Fruit fly (Drosophila melanogaster) whole organism, embryonic: ENCODE data around the gene Suv3.

Experiments used
- Abd-B ChIP-seq: fragments of 200-800 bp; sonication (Bioruptor generic); optimal IDR thresholded peaks from 2 replicates; lab custom pipeline; 2018; ENCODE audit warnings: missing biosample characterization, mild to moderate bottlenecking, missing genetic modification characterization, moderate library complexity
- BEAF-32 ChIP-seq: fragments of 200-800 bp; sonication (Bioruptor generic); optimal IDR thresholded peaks from 3 replicates; lab custom pipeline; 2017; ENCODE audit warnings: missing biosample characterization, missing genetic modification characterization, mild to moderate bottlenecking, moderate library complexity, missing genetic modification reagents
- CG10979 ChIP-seq: fragments of 200-800 bp; sonication (Bioruptor generic); optimal IDR thresholded peaks from 2 replicates; lab custom pipeline; 2018; ENCODE audit warnings: missing biosample characterization, mild to moderate bottlenecking, missing genetic modification characterization, moderate library complexity
- CG12236 ChIP-seq: fragments of 200-800 bp; sonication (Bioruptor generic); optimal IDR thresholded peaks from 2 replicates; lab custom pipeline; 2016; ENCODE audit warnings: missing biosample characterization, missing genetic modification characterization
- CG1233 ChIP-seq: fragments of 200-800 bp; sonication (Bioruptor generic); optimal IDR thresholded peaks from 4 replicates; lab custom pipeline; 2018; ENCODE audit warnings: missing biosample characterization, mild to moderate bottlenecking, missing genetic modification characterization
- CG14014 ChIP-seq: fragments of 200-800 bp; sonication (Bioruptor generic); IDR thresholded peaks from 2 replicates; pipeline ENCODE4 v1.3.6; 2022; ENCODE audit warnings: missing biosample characterization, missing genetic modification characterization
- CG14441 ChIP-seq: fragments of 200-800 bp; sonication (Bioruptor generic); IDR thresholded peaks from 2 replicates; pipeline ENCODE4 v1.3.6; 2022; ENCODE audit warnings: missing biosample characterization, missing genetic modification characterization
- CG14667 ChIP-seq: fragments of 200-800 bp; sonication (Bioruptor generic); IDR thresholded peaks from 2 replicates; pipeline ENCODE4 v1.3.6; 2022; ENCODE audit warnings: missing biosample characterization, missing genetic modification characterization
- CG1792 ChIP-seq: fragments of 200-800 bp; sonication (Bioruptor generic); optimal IDR thresholded peaks from 2 replicates; lab custom pipeline; 2016; ENCODE audit warnings: missing biosample characterization, missing genetic modification characterization
- CG1832 ChIP-seq: fragments of 200-800 bp; sonication (Bioruptor generic); optimal IDR thresholded peaks from 2 replicates; lab custom pipeline; 2017; ENCODE audit warnings: missing biosample characterization, mild to moderate bottlenecking, missing genetic modification characterization, inconsistent platforms
- CG3281 ChIP-seq: fragments of 200-800 bp; sonication (Bioruptor generic); optimal IDR thresholded peaks from 3 replicates; lab custom pipeline; 2017; ENCODE audit warnings: missing biosample characterization, mild to moderate bottlenecking, missing genetic modification characterization
- CG43689 ChIP-seq: fragments of 200-800 bp; sonication (Bioruptor generic); IDR thresholded peaks from 2 replicates; pipeline ENCODE4 v1.3.6; 2022; ENCODE audit warnings: missing biosample characterization, missing genetic modification characterization
- CG4617 ChIP-seq: fragments of 200-800 bp; sonication (Bioruptor generic); optimal IDR thresholded peaks from 3 replicates; lab custom pipeline; 2016; ENCODE audit warnings: missing biosample characterization, missing genetic modification characterization, borderline replicate concordance
- CG6854 ChIP-seq: fragments of 200-800 bp; sonication (Bioruptor generic); optimal IDR thresholded peaks from 3 replicates; lab custom pipeline; 2017; ENCODE audit warnings: missing biosample characterization, mild to moderate bottlenecking, missing genetic modification characterization
- CG9817 ChIP-seq: fragments of 200-800 bp; sonication (Bioruptor generic); optimal IDR thresholded peaks from 2 replicates; lab custom pipeline; 2018; ENCODE audit warnings: missing biosample characterization, mild to moderate bottlenecking, missing genetic modification characterization, moderate library complexity
- D ChIP-seq, 2 experiments: fragments of 200-800 bp in 1 of 2; fragments of >200 bp in 1 of 2; sonication (Bioruptor generic) in 1 of 2; optimal IDR thresholded peaks; 2 replicates in 1 of 2; 3 replicates in 1 of 2; lab custom pipeline; 2017; ENCODE audit warnings: mild to moderate bottlenecking in 1 of 2, missing biosample characterization in 1 of 2, missing genetic modification characterization in 1 of 2, missing genetic modification reagents in 1 of 2
- Fer1 ChIP-seq: fragments of 200-800 bp; sonication (Bioruptor generic); optimal IDR thresholded peaks from 2 replicates; lab custom pipeline; 2017; ENCODE audit warnings: missing biosample characterization, mild to moderate bottlenecking, missing genetic modification characterization
- Gsc ChIP-seq: fragments of 200-800 bp; sonication (Bioruptor generic); IDR thresholded peaks from 2 replicates; pipeline ENCODE4 v1.3.6; 2022; ENCODE audit warnings: missing biosample characterization, missing genetic modification characterization
- HmgD ChIP-seq: fragments of 200-800 bp; sonication (Bioruptor generic); optimal IDR thresholded peaks from 3 replicates; lab custom pipeline; 2016; ENCODE audit warnings: missing biosample characterization, missing genetic modification characterization
- Jarid2 ChIP-seq: fragments of 200-800 bp; sonication (Bioruptor generic); optimal IDR thresholded peaks from 3 replicates; lab custom pipeline; 2017; ENCODE audit warnings: mild to moderate bottlenecking, missing biosample characterization, missing genetic modification reagents, missing genetic modification characterization
- Lpt ChIP-seq: fragments of >200 bp; optimal IDR thresholded peaks from 2 replicates; lab custom pipeline; 2018; ENCODE audit warnings: missing biosample characterization, missing genetic modification characterization
- NFAT ChIP-seq: fragments of 200-800 bp; sonication (Bioruptor generic); IDR thresholded peaks from 2 replicates; pipeline ENCODE4 v1.3.6; 2022; ENCODE audit warnings: missing biosample characterization, missing genetic modification characterization
- NfI ChIP-seq: fragments of 200-800 bp; sonication (Bioruptor generic); optimal IDR thresholded peaks from 3 replicates; lab custom pipeline; 2018; ENCODE audit warnings: missing biosample characterization, mild to moderate bottlenecking, missing genetic modification characterization, moderate library complexity
- Oli ChIP-seq: fragments of 200-800 bp; sonication (Bioruptor generic); optimal IDR thresholded peaks from 2 replicates; lab custom pipeline; 2018; ENCODE audit warnings: missing biosample characterization, mild to moderate bottlenecking, missing genetic modification characterization, moderate library complexity
- Ravus ChIP-seq: fragments of 200-800 bp; sonication (Bioruptor generic); IDR thresholded peaks from 2 replicates; pipeline ENCODE4 v1.3.6; 2022; ENCODE audit warnings: missing biosample characterization, missing genetic modification characterization
- Sry-δ ChIP-seq: fragments of 200-800 bp; sonication (Bioruptor generic); optimal IDR thresholded peaks from 2 replicates; lab custom pipeline; 2016; ENCODE audit warnings: missing biosample characterization, missing genetic modification characterization
- Ssrp ChIP-seq: fragments of 200-800 bp; sonication (Bioruptor generic); optimal IDR thresholded peaks from 2 replicates; lab custom pipeline; 2018; ENCODE audit warnings: missing biosample characterization, mild to moderate bottlenecking, missing genetic modification characterization, moderate library complexity
- YL-1 ChIP-seq: fragments of 200-800 bp; sonication (Bioruptor generic); optimal IDR thresholded peaks from 3 replicates; lab custom pipeline; 2017; ENCODE audit warnings: missing biosample characterization, mild to moderate bottlenecking, missing genetic modification characterization
- bab2 ChIP-seq: fragments of 200-800 bp; sonication (Bioruptor generic); optimal IDR thresholded peaks from 2 replicates; lab custom pipeline; 2016; ENCODE audit warnings: missing biosample characterization, missing genetic modification characterization
- crol ChIP-seq: fragments of 200-800 bp; sonication (Bioruptor generic); IDR thresholded peaks from 2 replicates; pipeline ENCODE4 v1.3.6; 2022; ENCODE audit warnings: missing biosample characterization, missing genetic modification characterization
- dati ChIP-seq: fragments of 200-800 bp; sonication (Bioruptor generic); IDR thresholded peaks from 2 replicates; pipeline ENCODE4 v1.3.6; 2022; ENCODE audit warnings: missing biosample characterization, missing genetic modification characterization
- dpn ChIP-seq, 2 experiments: fragments of 200-800 bp; sonication (Bioruptor generic); optimal IDR thresholded peaks; 3 replicates each; lab custom pipeline; 2016; ENCODE audit warnings: missing biosample characterization in 2 of 2, missing genetic modification characterization in 2 of 2
- hth ChIP-seq: fragments of >200 bp; optimal IDR thresholded peaks from 2 replicates; lab custom pipeline; 2017; ENCODE audit warnings: inconsistent platforms
- inv ChIP-seq: fragments of 200-800 bp; sonication (Bioruptor generic); IDR thresholded peaks from 2 replicates; pipeline ENCODE4 v1.3.6; 2022; ENCODE audit warnings: missing biosample characterization, missing genetic modification characterization; ENCODE audit not compliant: partially characterized antibody
- onecut ChIP-seq: fragments of 200-800 bp; sonication (Bioruptor generic); IDR thresholded peaks from 2 replicates; pipeline ENCODE4 v1.3.6; 2022; ENCODE audit warnings: missing biosample characterization, missing genetic modification characterization
- prd ChIP-seq, 3 experiments: fragments of >200 bp in 2 of 3; fragments of 200-800 bp in 1 of 3; sonication (Bioruptor generic) in 1 of 3; optimal IDR thresholded peaks in 2 of 3; IDR thresholded peaks in 1 of 3; 2 replicates in 2 of 3; 3 replicates in 1 of 3; pipeline versions ENCODE4 v1.3.6 to Lab custom; 2017 to 2022; ENCODE audit warnings: missing biosample characterization in 1 of 3, missing genetic modification characterization in 1 of 3
- pzg ChIP-seq: fragments of 200-800 bp; sonication (Bioruptor generic); optimal IDR thresholded peaks from 3 replicates; lab custom pipeline; 2018; ENCODE audit warnings: missing biosample characterization, mild to moderate bottlenecking, missing genetic modification characterization, moderate library complexity
- sens-2 ChIP-seq: fragments of 200-800 bp; sonication (Bioruptor generic); IDR thresholded peaks from 2 replicates; pipeline ENCODE4 v1.3.6; 2022; ENCODE audit warnings: missing biosample characterization, missing genetic modification characterization
- shn ChIP-seq: fragments of 200-800 bp; sonication (Bioruptor generic); optimal IDR thresholded peaks from 3 replicates; lab custom pipeline; 2016; ENCODE audit warnings: missing biosample characterization, missing genetic modification characterization
- sima ChIP-seq: fragments of 200-800 bp; sonication (Bioruptor generic); optimal IDR thresholded peaks from 2 replicates; lab custom pipeline; 2016; ENCODE audit warnings: missing biosample characterization, missing genetic modification characterization
- sisA ChIP-seq: fragments of 200-800 bp; sonication (Bioruptor generic); IDR thresholded peaks from 2 replicates; pipeline ENCODE4 v1.3.6; 2022; ENCODE audit warnings: missing biosample characterization, missing genetic modification characterization
- slp2 ChIP-seq: fragments of 200-800 bp; sonication (Bioruptor generic); optimal IDR thresholded peaks from 2 replicates; lab custom pipeline; 2016; ENCODE audit warnings: missing biosample characterization, missing genetic modification characterization
- sna ChIP-seq: fragments of 200-800 bp; sonication (Bioruptor generic); IDR thresholded peaks from 2 replicates; pipeline ENCODE4 v1.3.6; 2022; ENCODE audit warnings: missing biosample characterization, missing genetic modification characterization; ENCODE audit not compliant: partially characterized antibody
- sqz ChIP-seq: fragments of 200-800 bp; sonication (Bioruptor generic); optimal IDR thresholded peaks from 3 replicates; lab custom pipeline; 2018; ENCODE audit warnings: missing biosample characterization, mild to moderate bottlenecking, missing genetic modification characterization
- stwl ChIP-seq: fragments of 200-800 bp; sonication (Bioruptor generic); optimal IDR thresholded peaks from 3 replicates; lab custom pipeline; 2018; ENCODE audit warnings: missing biosample characterization, mild to moderate bottlenecking, missing genetic modification characterization, moderate library complexity
- tap ChIP-seq: fragments of 200-800 bp; optimal IDR thresholded peaks from 3 replicates; lab custom pipeline; 2019; ENCODE audit warnings: missing biosample characterization, mild to moderate bottlenecking, missing genetic modification characterization, moderate library complexity
- ttk ChIP-seq: fragments of 200-800 bp; sonication (Bioruptor generic); IDR thresholded peaks from 2 replicates; pipeline ENCODE4 v2.1.2; 2022; ENCODE audit warnings: missing biosample characterization, missing genetic modification characterization
- vnd ChIP-seq: fragments of 200-800 bp; sonication (Bioruptor generic); IDR thresholded peaks from 3 replicates; pipeline ENCODE4 v1.3.6; 2022; ENCODE audit warnings: missing biosample characterization, missing genetic modification characterization; ENCODE audit not compliant: partially characterized antibody
- zfh1 ChIP-seq: fragments of 200-800 bp; sonication (Bioruptor generic); IDR thresholded peaks from 3 replicates; pipeline ENCODE4 v1.3.6; 2022; ENCODE audit warnings: missing biosample characterization, missing genetic modification characterization

Gene Suv3

DNA sequence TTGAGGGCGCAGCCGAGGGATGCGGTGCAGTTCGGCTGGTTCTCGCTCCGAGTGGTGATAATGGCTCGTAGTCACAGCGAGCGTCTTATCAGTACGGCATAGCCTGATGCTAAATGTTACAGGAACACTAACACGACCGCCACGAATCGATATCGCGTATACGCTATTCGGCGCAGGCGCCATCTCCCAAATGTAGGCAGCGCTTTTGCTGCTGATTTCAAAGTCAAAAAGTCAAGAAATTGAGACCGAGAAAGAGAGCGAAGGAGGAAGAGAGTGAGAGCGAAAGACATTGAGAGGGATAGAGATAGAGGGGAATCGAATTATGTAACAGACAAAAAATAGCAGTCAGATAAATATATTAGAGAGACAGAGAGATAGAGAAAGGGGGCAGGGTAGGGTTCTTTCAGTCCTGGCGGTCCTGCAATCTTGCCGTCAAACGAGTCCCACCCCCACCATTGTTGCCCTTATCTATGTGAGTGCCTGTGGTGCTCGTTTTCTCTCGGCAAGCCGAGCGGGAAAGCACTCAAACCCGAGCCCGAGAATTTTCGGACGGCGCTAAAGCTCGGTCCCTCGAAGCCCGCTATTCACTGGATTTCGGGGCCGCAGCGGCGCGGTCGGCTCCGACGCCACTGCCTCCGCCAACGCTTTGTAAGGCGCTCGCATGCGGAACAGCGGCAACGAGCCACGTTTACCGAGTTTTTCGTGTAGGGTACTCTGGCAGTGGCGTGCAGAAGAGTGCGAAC lies 30.1 kb upstream of the Suv3 start (continued):
- TF ChIP-seq zfh1: no peak
- no peak for TF ChIP-seq inv
- TF ChIP-seq CG1792: no peak
- TF ChIP-seq D (optimal IDR thresholded peaks at IDR 0.05; lab: Kevin White, UChicago): no peak
- no peak for TF ChIP-seq D (GFP tag; optimal IDR thresholded peaks at IDR 0.05; lab: Kevin White, UChicago)
- peak; percentile 9 for TF ChIP-seq sqz (GFP tag; lab: Kevin White, UChicago)
- TF ChIP-seq CG14441 (GFP tag; lab: Robert Waterston, UW): no peak
- no peak for TF ChIP-seq sens-2
- no peak for TF ChIP-seq YL-1 (GFP tag; lab: Kevin White, UChicago)
- no peak for TF ChIP-seq vnd (GFP tag; lab: Robert Waterston, UW)
- TF ChIP-seq bab2: no peak
- no peak for TF ChIP-seq NFAT
- peak; percentile 10 for TF ChIP-seq Fer1 (GFP tag; lab: Kevin White, UChicago)
- TF ChIP-seq dpn (GFP tag; optimal IDR thresholded peaks at IDR 0.05; lab: Kevin White, UChicago): no peak
- TF ChIP-seq BEAF-32 (GFP tag; lab: Kevin White, UChicago): no peak
- TF ChIP-seq prd (optimal IDR thresholded peaks at IDR 0.05; lab: Kevin White, UChicago): no peak
- TF ChIP-seq prd (GFP tag; IDR thresholded peaks at IDR 0.05; lab: Robert Waterston, UW): no peak
- no peak for TF ChIP-seq Ssrp
- no peak for TF ChIP-seq shn (GFP tag; lab: Kevin White, UChicago)
- TF ChIP-seq NfI (GFP tag; lab: Kevin White, UChicago): no peak
- TF ChIP-seq CG3281 (GFP tag; lab: Kevin White, UChicago): no peak
- no peak for TF ChIP-seq CG12236 (GFP tag; lab: Kevin White, UChicago)
- TF ChIP-seq Gsc (GFP tag; lab: Robert Waterston, UW): no peak
- no peak for TF ChIP-seq CG4617
- TF ChIP-seq dati: no peak
- TF ChIP-seq Abd-B (GFP tag; lab: Kevin White, UChicago): no peak
- TF ChIP-seq stwl (tag; lab: Kevin White, UChicago): no peak
- no peak for TF ChIP-seq Ravus
- peak; percentile 12; the same call in 1 of the 2 replicates for TF ChIP-seq crol (GFP tag; lab: Robert Waterston, UW)
- TF ChIP-seq slp2 (GFP tag; lab: Kevin White, UChicago): no peak
- no peak for TF ChIP-seq CG9817 (tag; lab: Kevin White, UChicago)
- no peak for TF ChIP-seq sisA (GFP tag; lab: Robert Waterston, UW)
- peak; percentile 7 for TF ChIP-seq pzg (GFP tag; lab: Kevin White, UChicago)
- TF ChIP-seq CG14014 (GFP tag; lab: Robert Waterston, UW): no peak
- no peak for TF ChIP-seq CG14667 (GFP tag; lab: Robert Waterston, UW)
- TF ChIP-seq Sry-δ (GFP tag; lab: Kevin White, UChicago): no peak
- TF ChIP-seq sima (GFP tag; lab: Kevin White, UChicago): no peak
- TF ChIP-seq ttk (GFP tag; lab: Robert Waterston, UW): no peak
- TF ChIP-seq HmgD (GFP tag; lab: Kevin White, UChicago): no peak
- no peak for TF ChIP-seq Lpt (GFP tag; lab: Kevin White, UChicago)
- no peak for TF ChIP-seq tap
- no peak for TF ChIP-seq sna (GFP tag; lab: Robert Waterston, UW)
- no peak for TF ChIP-seq CG1233 (GFP tag; lab: Kevin White, UChicago)
- TF ChIP-seq CG6854 (GFP tag; lab: Kevin White, UChicago): no peak
- no peak for TF ChIP-seq Jarid2 (GFP tag; lab: Kevin White, UChicago)
- TF ChIP-seq CG10979 (tag; lab: Kevin White, UChicago): no peak
- no peak for TF ChIP-seq hth (lab: Kevin White, UChicago)
- TF ChIP-seq CG43689 (GFP tag; lab: Robert Waterston, UW): no peak
- no peak for TF ChIP-seq CG1832 (GFP tag; lab: Kevin White, UChicago)
- TF ChIP-seq Oli (tag; lab: Kevin White, UChicago): no peak
- TF ChIP-seq onecut (GFP tag; lab: Robert Waterston, UW): peak; percentile 93
